Fruit fly (Drosophila melanogaster): ENCODE data around the gene tal-AA.
A peak's percentile ranks its signal among the peaks of the same experiment; 100 is the strongest.

tal-AA gene

DNA sequence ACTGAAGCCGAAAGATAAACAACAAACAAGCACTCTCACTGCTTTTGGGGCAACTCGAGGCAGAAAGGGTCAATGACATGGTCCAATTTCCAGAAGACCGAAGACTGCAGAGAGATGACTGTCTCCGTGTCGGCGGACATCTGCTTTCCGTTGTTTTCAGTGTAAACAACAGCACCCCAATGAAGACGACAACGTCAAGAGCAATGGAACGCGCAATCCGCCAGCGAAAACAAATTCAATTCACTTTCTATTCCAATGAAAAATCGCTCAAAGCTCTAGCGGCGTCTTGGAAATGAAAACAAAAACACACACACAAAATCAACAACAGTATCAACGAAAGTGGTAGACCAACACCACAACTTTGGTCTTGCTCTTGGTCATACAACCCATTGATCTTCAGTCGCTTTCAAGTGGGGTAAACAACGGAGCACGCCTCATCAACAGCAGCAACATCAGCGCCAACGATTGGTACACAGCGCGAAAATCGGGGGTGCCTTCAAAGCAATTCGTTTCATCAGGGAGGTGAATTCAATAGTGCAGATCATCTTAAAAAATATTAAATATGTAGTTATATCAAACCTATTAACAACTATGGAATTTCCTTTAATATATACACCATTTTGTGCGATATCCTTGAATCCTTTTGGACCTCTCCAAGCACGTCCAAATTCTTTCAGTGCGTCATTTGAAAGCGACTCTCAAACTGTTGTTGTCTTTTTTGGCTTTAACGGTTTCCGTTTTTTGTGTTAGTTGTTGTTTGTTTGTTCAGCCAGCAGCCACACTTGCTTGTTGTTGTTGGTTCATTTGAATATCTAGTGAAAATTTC lies 4.8 kb downstream of the tal-AA start (continued):
- peak; percentile 34; the same call in 1 of the 2 replicates for TF ChIP-seq dati (GFP tag; IDR thresholded peaks at IDR 0.05)
- TF ChIP-seq Dek (tag; optimal IDR thresholded peaks at IDR 0.05) = no peak
- peak; percentile 14; the same call in 1 of the 2 replicates for TF ChIP-seq Awh (GFP tag; IDR thresholded peaks at IDR 0.05)
- TF ChIP-seq usp (GFP tag; optimal IDR thresholded peaks at IDR 0.05) = no peak
- peak; percentile 49; the same call in 2 of the 3 replicates for TF ChIP-seq CG7357 (GFP tag; IDR thresholded peaks at IDR 0.05)
- no peak for TF ChIP-seq sd (tag; optimal IDR thresholded peaks at IDR 0.05)
- TF ChIP-seq onecut (GFP tag; IDR thresholded peaks at IDR 0.05) = peak; percentile 68
- TF ChIP-seq br (optimal IDR thresholded peaks at IDR 0.05) = no peak
- TF ChIP-seq dysf (GFP tag; IDR thresholded peaks at IDR 0.05) = peak; percentile 58; the same call in 2 of the 3 replicates
- no peak for TF ChIP-seq Dll (GFP tag; IDR thresholded peaks at IDR 0.05; ENCODE audit: partially characterized antibody)
- no peak for TF ChIP-seq Bteb2 (GFP tag; optimal IDR thresholded peaks at IDR 0.05)
- no peak for TF ChIP-seq Elba2 (GFP tag; optimal IDR thresholded peaks at IDR 0.05)
- no peak for TF ChIP-seq ham (GFP tag; IDR thresholded peaks at IDR 0.05)
- TF ChIP-seq Dbx (GFP tag; IDR thresholded peaks at IDR 0.05) = no peak
- TF ChIP-seq repo (GFP tag; optimal IDR thresholded peaks at IDR 0.05) = no peak
- no peak for TF ChIP-seq CG17912 (GFP tag; optimal IDR thresholded peaks at IDR 0.05)
- TF ChIP-seq CG15011 (GFP tag; optimal IDR thresholded peaks at IDR 0.05) = peak; percentile 14
- TF ChIP-seq CG7745 (tag; optimal IDR thresholded peaks at IDR 0.05) = no peak
- TF ChIP-seq CG13775 (GFP tag; optimal IDR thresholded peaks at IDR 0.05) = peak; percentile 24
- TF ChIP-seq MTF-1 (GFP tag; optimal IDR thresholded peaks at IDR 0.05; ENCODE audit: borderline replicate concordance) = no peak
- TF ChIP-seq CG34376 (GFP tag; optimal IDR thresholded peaks at IDR 0.05) = no peak
- no peak for TF ChIP-seq tup (GFP tag; optimal IDR thresholded peaks at IDR 0.05)
- peak; percentile 14 for TF ChIP-seq CG10462 (GFP tag; optimal IDR thresholded peaks at IDR 0.05)
- TF ChIP-seq CG32772 (GFP tag; IDR thresholded peaks at IDR 0.05) = peak; percentile 59
- no peak for TF ChIP-seq Mad (GFP tag; optimal IDR thresholded peaks at IDR 0.05)
- no peak for TF ChIP-seq eyg (GFP tag; optimal IDR thresholded peaks at IDR 0.05)
- no peak for TF ChIP-seq cg (GFP tag; optimal IDR thresholded peaks at IDR 0.05)
- no peak for TF ChIP-seq GATAe (GFP tag; conservative IDR thresholded peaks at IDR 0.05)
- no peak for TF ChIP-seq Jarid2 (GFP tag; optimal IDR thresholded peaks at IDR 0.05)
- TF ChIP-seq CG18619 (GFP tag; optimal IDR thresholded peaks at IDR 0.05) = peak; percentile 42
- no peak for TF ChIP-seq Ets97D (GFP tag; optimal IDR thresholded peaks at IDR 0.05)
- 0 out of 2 replicates have a peak, but pooled peaks have one; percentile 14 for TF ChIP-seq E2f1 (GFP tag; IDR thresholded peaks at IDR 0.05)
- peak; percentile 61 for TF ChIP-seq CG33557 (GFP tag; optimal IDR thresholded peaks at IDR 0.05)
- TF ChIP-seq sima (GFP tag; optimal IDR thresholded peaks at IDR 0.05) = no peak
- TF ChIP-seq ara (GFP tag; IDR thresholded peaks at IDR 0.05) = peak; percentile 27; the same call in 1 of the 2 replicates
- no peak for TF ChIP-seq ftz-f1 (GFP tag; optimal IDR thresholded peaks at IDR 0.05)
- TF ChIP-seq ERR (GFP tag; optimal IDR thresholded peaks at IDR 0.05) = no peak
- TF ChIP-seq Spps (tag; optimal IDR thresholded peaks at IDR 0.05) = peak; percentile 17
- TF ChIP-seq tna (GFP tag; IDR thresholded peaks at IDR 0.05; ENCODE audit: partially characterized antibody) = no peak
- no peak for TF ChIP-seq hkb (optimal IDR thresholded peaks at IDR 0.05)
- 0 out of 2 replicates have a peak, but pooled peaks have one; percentile 40 for TF ChIP-seq hkb (GFP tag; IDR thresholded peaks at IDR 0.05)
- no peak for TF ChIP-seq dm (GFP tag; optimal IDR thresholded peaks at IDR 0.05)
- no peak for TF ChIP-seq Dip2 (GFP tag; IDR thresholded peaks at IDR 0.05)
- TF ChIP-seq CG4328 (GFP tag; optimal IDR thresholded peaks at IDR 0.05) = peak; percentile 22
- no peak for TF ChIP-seq Taf1 (GFP tag; IDR thresholded peaks at IDR 0.05)
- TF ChIP-seq CG2129 (GFP tag; IDR thresholded peaks at IDR 0.05; ENCODE audit: partially characterized antibody) = no peak
- no peak for TF ChIP-seq nom (GFP tag; optimal IDR thresholded peaks at IDR 0.05)
- TF ChIP-seq sim (GFP tag; IDR thresholded peaks at IDR 0.05) = no peak; the same call in 1 of the 2 replicates
- no peak for TF ChIP-seq CrebB (tag; optimal IDR thresholded peaks at IDR 0.05)
- no peak for TF ChIP-seq Scr (GFP tag; IDR thresholded peaks at IDR 0.05; ENCODE audit: partially characterized antibody)
